Worm (Caenorhabditis elegans): ENCODE data around the gene ZK666.11.

The ZK666.11 gene

DNA sequence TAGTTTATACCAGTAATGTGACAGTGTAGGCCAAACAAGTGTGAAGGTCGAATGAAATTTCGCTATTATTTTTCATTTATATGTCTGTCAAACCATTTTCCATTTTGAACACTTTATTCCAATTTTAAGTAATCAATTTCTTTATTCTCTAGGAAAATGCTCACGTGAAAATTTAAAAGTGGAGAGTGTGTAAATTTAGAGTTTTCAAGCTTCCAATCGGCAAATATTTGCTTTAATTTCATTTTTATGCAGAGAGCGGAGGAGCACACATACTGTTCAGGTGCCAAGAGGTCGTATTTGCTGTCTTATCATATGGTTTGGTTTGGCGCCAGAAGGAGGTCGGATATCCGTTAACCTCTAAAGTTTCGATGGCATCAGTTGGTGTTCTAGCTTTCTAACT, 35.5 kb upstream of the ZK666.11 start:
- TF ChIP-seq ztf-29 (GFP tag; IDR thresholded peaks at IDR 0.05) (no peak), klf-2 (GFP tag; conservative IDR thresholded peaks at IDR 0.05) (no peak), med-1 (GFP tag; optimal IDR thresholded peaks at IDR 0.05; ENCODE audit: insufficient read depth) (no peak), T22C8.4 (GFP tag; IDR thresholded peaks at IDR 0.05) (no peak), ztf-23 (GFP tag; IDR thresholded peaks at IDR 0.05) (no peak), ref-1 (GFP tag; conservative IDR thresholded peaks at IDR 0.05) (no peak)

DNA sequence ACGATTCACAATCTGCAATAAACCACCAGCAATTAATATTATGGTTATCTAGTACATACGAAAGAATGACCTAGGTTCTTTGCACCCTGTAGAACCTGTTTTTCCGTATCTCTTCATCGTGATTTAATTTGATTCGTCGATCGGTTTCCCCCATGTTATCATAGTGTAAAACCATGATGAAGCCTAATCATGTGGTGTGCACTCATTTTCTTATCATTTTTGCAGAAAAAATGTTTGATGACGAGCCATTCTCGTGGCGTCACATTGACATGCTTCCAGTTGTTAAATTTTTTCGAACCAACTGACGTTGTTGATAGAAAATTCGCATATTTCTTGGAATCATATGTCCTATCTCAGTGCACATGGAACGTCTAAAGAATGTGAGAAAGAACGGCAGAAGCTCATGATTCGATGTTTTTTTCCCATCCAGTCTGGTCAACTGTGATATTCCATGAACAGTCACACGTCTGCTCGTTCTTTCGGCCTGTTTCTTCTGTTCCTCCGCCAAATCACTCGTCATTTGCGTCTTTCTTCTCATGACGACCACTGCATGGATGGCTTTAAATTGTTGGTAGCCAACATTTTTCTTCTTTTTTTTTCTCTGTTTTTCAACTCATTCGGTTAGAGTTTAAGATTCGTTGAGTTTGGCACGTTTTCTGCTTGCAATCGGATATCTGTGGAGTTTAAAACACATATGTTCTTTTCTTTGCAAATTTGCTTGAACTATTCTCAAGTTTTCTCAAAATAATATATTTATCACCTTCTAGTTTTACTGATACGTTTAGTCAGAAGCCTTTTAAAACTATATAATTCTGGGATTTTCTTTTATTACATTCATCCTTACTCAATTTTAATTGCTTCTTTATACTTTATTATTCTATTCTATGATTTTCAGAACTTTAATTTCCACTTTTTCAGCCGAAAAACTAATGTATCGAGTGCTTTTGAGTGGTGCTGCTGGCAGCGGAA, 34.7 kb upstream of the ZK666.11 start, which contains the start of gene ZK673.2:
Gene ZK673.2 (plus strand): TSS at position 919 of the 969 bp plus-strand sequence.
- TF ChIP-seq ztf-29 (GFP tag; IDR thresholded peaks at IDR 0.05) = no peak

DNA sequence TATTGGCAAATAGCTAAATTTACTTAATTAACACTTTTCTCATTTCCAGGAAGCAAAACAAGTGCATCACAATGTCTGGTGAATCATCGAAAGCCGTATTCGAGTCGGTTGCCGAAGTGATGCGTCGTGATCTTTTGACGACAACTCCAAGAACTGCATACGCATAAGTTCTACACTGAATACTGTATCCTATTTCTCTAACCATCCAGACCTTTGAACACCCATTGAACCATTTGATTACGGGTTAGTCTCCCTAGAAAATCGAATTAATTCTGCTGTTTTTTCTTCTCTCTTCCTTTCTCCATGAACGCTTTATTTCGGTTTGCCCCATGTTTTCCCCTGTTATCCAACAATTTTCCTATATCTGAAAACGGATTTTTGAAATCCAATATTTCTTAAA, 32.6 kb upstream of the ZK666.11 start, which contains the start of gene lin-56:
Gene lin-56 (plus strand): TSS at position 301 of the 400 bp plus-strand sequence.
- TF ChIP-seq med-1 (GFP tag; optimal IDR thresholded peaks at IDR 0.05; ENCODE audit: insufficient read depth) (no peak), T22C8.4 (GFP tag; IDR thresholded peaks at IDR 0.05) (no peak)

DNA sequence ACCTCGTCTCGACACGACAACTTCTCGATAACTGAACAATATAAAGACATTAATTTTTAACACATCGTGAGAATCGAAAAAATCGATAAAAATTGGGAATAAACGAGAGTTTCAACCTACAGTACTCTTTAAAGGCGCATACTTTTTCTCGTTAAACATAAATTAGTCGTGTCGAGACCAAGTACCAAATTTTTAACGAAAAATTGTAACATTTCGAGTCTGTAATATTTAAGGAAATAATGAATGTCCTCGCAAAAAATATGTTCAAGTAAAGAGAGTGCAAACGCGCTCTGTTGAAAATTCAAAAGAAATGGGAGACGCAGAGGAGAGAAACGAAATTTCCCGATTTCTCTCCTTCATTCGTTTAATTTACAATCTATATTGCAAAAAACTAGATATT, 32.0 kb upstream of the ZK666.11 start:
- TF ChIP-seq T22C8.4 (GFP tag; IDR thresholded peaks at IDR 0.05) (no peak), tab-1 (GFP tag; IDR thresholded peaks at IDR 0.05) (no peak), med-1 (GFP tag; optimal IDR thresholded peaks at IDR 0.05; ENCODE audit: insufficient read depth) (no peak), ztf-23 (GFP tag; IDR thresholded peaks at IDR 0.05) (no peak), ref-1 (GFP tag; conservative IDR thresholded peaks at IDR 0.05) (no peak), flt-1 (GFP tag; IDR thresholded peaks at IDR 0.05) (no peak), cog-1 (tag; optimal IDR thresholded peaks at IDR 0.05) (no peak), ztf-29 (GFP tag; IDR thresholded peaks at IDR 0.05) (no peak), klf-2 (GFP tag; conservative IDR thresholded peaks at IDR 0.05) (no peak)

DNA sequence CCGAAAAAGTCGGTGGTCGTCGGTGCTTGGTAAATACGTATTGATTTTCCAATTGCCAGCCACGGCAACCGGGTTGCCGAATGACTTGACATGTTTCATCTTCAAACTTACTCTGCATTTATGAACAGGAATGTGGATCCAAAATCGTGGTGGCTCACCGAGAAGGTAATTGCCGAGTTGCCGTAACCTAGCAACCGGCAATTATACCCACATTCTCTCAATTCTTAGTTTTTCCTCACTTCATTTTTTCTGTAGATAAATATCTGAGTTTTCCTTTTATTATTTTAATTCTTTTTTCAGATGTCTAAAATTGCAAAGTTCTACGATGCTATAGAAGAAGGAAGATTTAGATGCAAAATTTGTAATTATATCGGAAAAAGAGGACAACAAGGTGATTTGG, 29.7 kb upstream of the ZK666.11 start, which contains the start of gene ZK673.4:
Gene ZK673.4 (plus strand): TSS at position 301 of the 400 bp plus-strand sequence.
- no peak for TF ChIP-seq cog-1 (tag; optimal IDR thresholded peaks at IDR 0.05)
- TF ChIP-seq klf-2 (GFP tag; conservative IDR thresholded peaks at IDR 0.05) = no peak
- TF ChIP-seq T22C8.4 (GFP tag; IDR thresholded peaks at IDR 0.05) = no peak
- no peak for TF ChIP-seq med-1 (GFP tag; optimal IDR thresholded peaks at IDR 0.05; ENCODE audit: insufficient read depth)
- no peak for TF ChIP-seq ztf-29 (GFP tag; IDR thresholded peaks at IDR 0.05)
- no peak for TF ChIP-seq tab-1 (GFP tag; IDR thresholded peaks at IDR 0.05)
- TF ChIP-seq flt-1 (GFP tag; IDR thresholded peaks at IDR 0.05) = no peak
- no peak for TF ChIP-seq ref-1 (GFP tag; conservative IDR thresholded peaks at IDR 0.05)
- no peak for TF ChIP-seq ztf-23 (GFP tag; IDR thresholded peaks at IDR 0.05)

DNA sequence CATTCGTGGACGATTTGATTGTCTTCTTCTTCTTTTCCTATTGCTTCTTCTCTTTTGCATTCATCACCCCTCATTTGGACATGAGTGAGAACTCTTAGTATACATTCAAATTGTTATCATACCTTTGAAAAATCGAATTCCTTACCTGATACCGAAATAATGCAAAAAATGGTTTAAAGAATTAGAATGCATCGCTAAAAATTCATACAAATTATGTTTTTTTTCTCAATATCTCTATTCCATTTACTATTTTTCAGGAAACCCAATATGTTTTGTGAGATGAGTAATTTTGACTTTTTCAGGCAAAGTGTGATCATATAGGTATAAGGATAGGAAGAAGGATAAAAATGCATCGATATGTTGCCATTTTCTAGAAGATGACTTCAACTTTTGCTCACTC, 25.3 kb upstream of the ZK666.11 start, which contains the start of gene ZK673.11:
Gene ZK673.11 (plus strand): TSS at position 301 of the 400 bp plus-strand sequence.
- no peak for TF ChIP-seq klf-2 (GFP tag; conservative IDR thresholded peaks at IDR 0.05)
- no peak for TF ChIP-seq cog-1 (tag; optimal IDR thresholded peaks at IDR 0.05)
- TF ChIP-seq med-1 (GFP tag; optimal IDR thresholded peaks at IDR 0.05; ENCODE audit: insufficient read depth) = no peak
- TF ChIP-seq flt-1 (GFP tag; IDR thresholded peaks at IDR 0.05) = no peak
- TF ChIP-seq T22C8.4 (GFP tag; IDR thresholded peaks at IDR 0.05) = no peak
- TF ChIP-seq ztf-29 (GFP tag; IDR thresholded peaks at IDR 0.05) = no peak
- TF ChIP-seq ztf-23 (GFP tag; IDR thresholded peaks at IDR 0.05) = no peak
- TF ChIP-seq ref-1 (GFP tag; conservative IDR thresholded peaks at IDR 0.05) = no peak
- TF ChIP-seq tab-1 (GFP tag; IDR thresholded peaks at IDR 0.05) = no peak

DNA sequence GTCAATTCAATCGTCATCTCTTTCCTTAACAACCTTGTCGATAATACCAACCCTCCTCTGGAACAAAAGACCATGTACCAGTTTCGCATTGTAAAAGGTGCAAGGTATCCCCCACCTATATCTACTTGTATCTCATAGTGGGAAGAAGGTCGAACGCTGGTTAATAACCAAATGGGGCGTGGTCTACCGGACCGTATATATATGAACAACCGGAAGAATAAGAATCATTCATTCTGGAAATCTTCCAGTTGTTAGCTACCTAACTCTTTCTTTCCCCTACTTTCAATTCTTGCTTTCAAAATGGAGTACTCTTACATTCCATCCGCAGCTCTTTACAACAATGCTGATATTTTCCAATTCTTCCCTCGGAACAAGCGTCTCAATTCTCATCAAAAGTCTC, 21.1 kb upstream of the ZK666.11 start, which contains the start of gene ZK673.5:
Gene ZK673.5 (plus strand): TSS at position 301 of the 400 bp plus-strand sequence.
- TF ChIP-seq med-1 (GFP tag; optimal IDR thresholded peaks at IDR 0.05; ENCODE audit: insufficient read depth) (no peak), klf-2 (GFP tag; conservative IDR thresholded peaks at IDR 0.05) (no peak), ztf-23 (GFP tag; IDR thresholded peaks at IDR 0.05) (no peak), ref-1 (GFP tag; conservative IDR thresholded peaks at IDR 0.05) (no peak), ztf-29 (GFP tag; IDR thresholded peaks at IDR 0.05) (no peak)

DNA sequence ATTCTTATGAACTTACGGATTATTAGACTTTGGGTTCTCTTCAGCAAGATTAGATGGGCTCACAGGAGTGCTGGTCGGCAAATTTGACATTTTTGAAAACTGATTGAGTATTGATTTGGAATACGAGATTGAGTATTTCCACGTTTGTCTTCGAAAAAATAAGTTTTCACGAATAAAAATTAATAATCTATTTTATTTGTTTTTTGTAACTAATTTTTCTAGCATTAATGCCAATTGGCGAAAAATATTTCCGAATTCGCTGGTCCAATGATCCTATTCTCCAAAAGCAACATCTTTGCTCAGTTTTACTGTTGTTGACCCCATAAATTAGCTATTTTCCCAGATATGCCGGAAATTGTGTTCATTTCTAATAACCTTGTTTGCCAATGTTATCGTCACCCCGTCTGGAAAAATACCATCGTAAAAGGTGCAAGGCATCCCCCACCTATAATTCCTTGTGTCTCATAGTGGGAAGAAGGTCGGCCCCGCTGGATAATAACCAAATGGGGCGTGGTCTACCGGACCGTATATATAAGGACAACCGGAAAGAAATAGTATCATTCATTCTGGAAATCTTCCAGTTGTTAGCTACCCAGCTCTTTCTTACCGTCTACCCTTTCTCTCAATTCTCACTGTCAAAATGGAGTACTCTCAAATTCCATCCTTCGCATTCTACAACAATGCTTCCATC, 17.9 kb upstream of the ZK666.11 start, which contains the start of the genes ZK673.6 and sdz-37:
Gene ZK673.6 (minus strand): TSS at position 101 of the 691 bp plus-strand sequence.
Gene sdz-37 (plus strand): TSS at position 641 of the 691 bp plus-strand sequence.
- TF ChIP-seq flt-1 (GFP tag; IDR thresholded peaks at IDR 0.05) = no peak
- no peak for TF ChIP-seq ztf-23 (GFP tag; IDR thresholded peaks at IDR 0.05)
- no peak for TF ChIP-seq klf-2 (GFP tag; conservative IDR thresholded peaks at IDR 0.05)
- no peak for TF ChIP-seq ref-1 (GFP tag; conservative IDR thresholded peaks at IDR 0.05)
- TF ChIP-seq tab-1 (GFP tag; IDR thresholded peaks at IDR 0.05) = no peak
- no peak for TF ChIP-seq ztf-29 (GFP tag; IDR thresholded peaks at IDR 0.05)
- no peak for TF ChIP-seq cog-1 (tag; optimal IDR thresholded peaks at IDR 0.05)
- TF ChIP-seq med-1 (GFP tag; optimal IDR thresholded peaks at IDR 0.05; ENCODE audit: insufficient read depth) = no peak
- TF ChIP-seq T22C8.4 (GFP tag; IDR thresholded peaks at IDR 0.05) = no peak

DNA sequence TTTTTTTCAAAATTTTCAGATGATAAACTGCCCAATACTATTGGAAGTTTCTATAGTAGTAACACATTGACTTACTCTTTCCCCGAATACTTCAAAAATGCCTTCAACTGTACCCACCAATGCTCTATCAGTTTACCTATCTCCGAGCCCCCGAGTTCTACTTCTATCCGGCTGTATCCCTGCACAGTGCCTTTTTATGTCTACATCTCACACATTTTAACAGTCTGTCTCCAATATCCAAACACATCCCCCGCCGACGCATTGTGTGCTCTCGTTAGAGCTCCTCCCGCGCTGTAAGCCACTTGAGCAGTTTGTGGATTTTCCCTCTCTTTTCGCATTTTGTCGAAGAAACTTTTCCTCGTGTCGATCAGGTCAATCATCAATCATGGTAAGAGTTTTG, 15.8 kb upstream of the ZK666.11 start, which contains the start of gene tnc-2:
Gene tnc-2 (plus strand): TSS at position 301 of the 400 bp plus-strand sequence.
- no peak for TF ChIP-seq ztf-23 (GFP tag; IDR thresholded peaks at IDR 0.05)
- no peak for TF ChIP-seq med-1 (GFP tag; optimal IDR thresholded peaks at IDR 0.05; ENCODE audit: insufficient read depth)
- TF ChIP-seq ztf-29 (GFP tag; IDR thresholded peaks at IDR 0.05) = no peak
- TF ChIP-seq ref-1 (GFP tag; conservative IDR thresholded peaks at IDR 0.05) = no peak
- no peak for TF ChIP-seq klf-2 (GFP tag; conservative IDR thresholded peaks at IDR 0.05)
- no peak for TF ChIP-seq flt-1 (GFP tag; IDR thresholded peaks at IDR 0.05)
- no peak for TF ChIP-seq T22C8.4 (GFP tag; IDR thresholded peaks at IDR 0.05)
- TF ChIP-seq tab-1 (GFP tag; IDR thresholded peaks at IDR 0.05) = no peak
- TF ChIP-seq cog-1 (tag; optimal IDR thresholded peaks at IDR 0.05) = no peak
